Worm (Caenorhabditis elegans): Measurements from ENCODE around the gene JC8.7.
A peak's percentile ranks its signal among the peaks of the same experiment; 100 is the strongest.

The JC8.7 gene

DNA sequence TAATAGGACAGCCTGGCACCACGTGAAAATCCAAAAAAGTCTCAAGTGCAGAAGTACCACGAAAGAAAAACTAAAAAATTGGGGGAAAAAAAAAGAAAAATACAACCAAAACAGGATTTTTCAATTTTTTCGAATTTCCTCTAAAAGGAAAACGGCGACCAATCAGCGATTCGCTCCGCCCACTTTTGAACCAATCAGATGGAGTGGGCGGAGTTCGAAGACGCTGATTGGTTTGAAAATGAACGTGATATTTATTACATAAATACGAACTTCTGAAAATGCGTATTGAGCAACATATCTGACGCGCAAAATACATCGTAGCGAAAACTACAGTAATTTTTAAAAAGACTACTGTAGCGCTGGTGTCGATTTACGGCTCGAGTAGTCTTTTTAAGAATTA, 21.3 kb downstream of the JC8.7 start:
- no peak for TF ChIP-seq egrh-3 (GFP tag; IDR thresholded peaks at IDR 0.05)
- no peak for TF ChIP-seq B0019.2 (GFP tag; conservative IDR thresholded peaks at IDR 0.05)
- TF ChIP-seq F55B11.4 (tag; optimal IDR thresholded peaks at IDR 0.05; ENCODE audit: borderline replicate concordance, insufficient read depth), result no peak
- no peak for TF ChIP-seq nhr-120 (GFP tag; IDR thresholded peaks at IDR 0.05)
- no peak for TF ChIP-seq ceh-40 (GFP tag; IDR thresholded peaks at IDR 0.05)
- TF ChIP-seq ztf-3 (GFP tag; optimal IDR thresholded peaks at IDR 0.05), result no peak
- TF ChIP-seq Y95B8A.8 (GFP tag; IDR thresholded peaks at IDR 0.05), result no peak
- no peak for TF ChIP-seq cebp-2 (GFP tag; IDR thresholded peaks at IDR 0.05)
- TF ChIP-seq athp-1 (tag; optimal IDR thresholded peaks at IDR 0.05), result no peak
- no peak for TF ChIP-seq akir-1 (GFP tag; optimal IDR thresholded peaks at IDR 0.05)
- TF ChIP-seq F10E7.11 (tag; optimal IDR thresholded peaks at IDR 0.05), result no peak

DNA sequence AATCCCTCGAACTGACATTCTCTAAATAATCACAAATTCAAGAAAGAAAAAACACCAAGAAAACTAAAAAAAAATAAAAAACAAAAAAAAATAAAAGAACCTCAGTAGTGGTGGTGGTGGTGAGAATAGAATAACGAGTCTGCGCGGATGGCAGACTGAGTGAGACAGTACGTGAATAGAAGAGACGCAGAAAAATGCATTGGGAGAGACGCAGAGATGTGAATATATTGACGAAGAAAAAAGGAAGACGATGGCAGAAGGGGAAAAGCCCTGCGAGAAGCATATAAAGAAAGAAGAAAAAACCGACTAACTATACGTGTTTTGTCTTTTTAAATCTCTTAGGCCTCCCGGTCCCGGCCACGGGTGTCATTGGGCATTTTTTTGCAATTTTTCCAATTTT, 25.4 kb downstream of the JC8.7 start, which contains the start of gene unc-26:
unc-26 (minus strand) TSS at position 23 of the 400 bp plus-strand sequence.
- TF ChIP-seq hmg-1.2 (GFP tag; IDR thresholded peaks at IDR 0.05), result peak; percentile 93
- TF ChIP-seq zim-3 (tag; optimal IDR thresholded peaks at IDR 0.05), result no peak

DNA sequence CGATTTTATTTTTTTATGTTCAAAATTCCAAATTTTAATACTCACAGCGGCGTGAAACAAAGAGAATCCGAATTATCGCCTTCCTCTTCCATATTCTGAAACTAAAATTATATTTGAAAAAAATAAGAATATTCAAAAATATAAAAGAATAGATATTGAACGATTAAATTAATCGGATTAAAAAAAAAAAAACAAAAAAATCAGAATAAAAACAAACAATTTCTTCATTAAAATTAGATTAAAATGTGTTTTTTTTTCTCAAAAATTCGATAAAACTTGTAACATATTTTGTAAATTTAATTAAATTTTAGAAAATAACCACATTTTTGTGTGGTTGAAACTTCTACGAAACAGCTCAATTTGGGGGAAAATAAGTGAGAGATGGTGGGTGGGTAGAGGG, 35.7 kb downstream of the JC8.7 start, which contains the start of gene cpsf-3:
cpsf-3 (minus strand) TSS at position 101 of the 400 bp plus-strand sequence.
- no peak for TF ChIP-seq dpl-1 (GFP tag; optimal IDR thresholded peaks at IDR 0.05)
- no peak for TF ChIP-seq lin-35 (GFP tag; optimal IDR thresholded peaks at IDR 0.05)
- TF ChIP-seq ccch-3 (GFP tag; optimal IDR thresholded peaks at IDR 0.05), result no peak
- TF ChIP-seq hmg-1.2 (GFP tag; IDR thresholded peaks at IDR 0.05), result no peak
- TF ChIP-seq dpff-1 (tag; optimal IDR thresholded peaks at IDR 0.05), result no peak
- TF ChIP-seq ama-1 (optimal IDR thresholded peaks at IDR 0.05), result no peak
- TF ChIP-seq ama-1 (GFP tag; optimal IDR thresholded peaks at IDR 0.05), result no peak
- TF ChIP-seq akir-1 (GFP tag; optimal IDR thresholded peaks at IDR 0.05), result no peak
- TF ChIP-seq mcd-1 (GFP tag; IDR thresholded peaks at IDR 0.05), result no peak
- no peak for TF ChIP-seq mxl-1 (tag; optimal IDR thresholded peaks at IDR 0.05)
- TF ChIP-seq F33H1.4 (GFP tag; IDR thresholded peaks at IDR 0.05), result no peak
- no peak for TF ChIP-seq tbp1 (GFP tag; optimal IDR thresholded peaks at IDR 0.05)
- no peak for TF ChIP-seq hmg-20 (GFP tag; IDR thresholded peaks at IDR 0.05)
- TF ChIP-seq atf-7 (tag; optimal IDR thresholded peaks at IDR 0.05), result no peak
- TF ChIP-seq ceh-40 (GFP tag; IDR thresholded peaks at IDR 0.05), result no peak
- no peak for TF ChIP-seq ztf-25 (GFP tag; IDR thresholded peaks at IDR 0.05)
- TF ChIP-seq cebp-2 (GFP tag; IDR thresholded peaks at IDR 0.05), result no peak

DNA sequence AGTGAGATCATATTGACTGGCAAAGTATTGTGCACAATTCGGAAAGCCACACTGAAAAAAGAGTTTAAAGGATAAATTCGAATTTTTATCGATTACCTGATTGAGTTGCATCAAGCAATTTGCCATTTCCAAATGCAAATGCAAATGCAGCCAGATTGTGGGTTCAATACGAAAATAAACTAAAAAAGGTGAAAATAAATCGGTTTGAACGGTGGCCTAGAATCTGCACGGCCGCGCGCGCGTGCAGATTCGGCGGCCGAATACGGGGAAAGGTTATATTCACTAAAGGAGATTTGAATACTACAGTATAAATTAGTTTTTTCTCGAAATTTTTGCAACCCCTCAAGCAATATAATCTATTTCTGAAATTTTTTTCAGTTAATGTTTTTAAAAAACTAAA, 42.3 kb downstream of the JC8.7 start, which contains the start of gene Y67H2A.10:
Y67H2A.10 (minus strand) TSS at position 184 of the 400 bp plus-strand sequence.
- no peak for TF ChIP-seq mel-28 (tag; optimal IDR thresholded peaks at IDR 0.05; ENCODE audit: borderline replicate concordance)
- TF ChIP-seq efl-1 (GFP tag; optimal IDR thresholded peaks at IDR 0.05), result peak; percentile 21
- TF ChIP-seq pha-4 (tag; optimal IDR thresholded peaks at IDR 0.05), result no peak
- no peak for TF ChIP-seq lsl-1 (GFP tag; optimal IDR thresholded peaks at IDR 0.05)
- TF ChIP-seq attf-5 (GFP tag; optimal IDR thresholded peaks at IDR 0.05), result peak; percentile 16
- 0 out of 2 replicates have a peak, but pooled peaks have one; percentile 51 for TF ChIP-seq cebp-2 (GFP tag; IDR thresholded peaks at IDR 0.05)

DNA sequence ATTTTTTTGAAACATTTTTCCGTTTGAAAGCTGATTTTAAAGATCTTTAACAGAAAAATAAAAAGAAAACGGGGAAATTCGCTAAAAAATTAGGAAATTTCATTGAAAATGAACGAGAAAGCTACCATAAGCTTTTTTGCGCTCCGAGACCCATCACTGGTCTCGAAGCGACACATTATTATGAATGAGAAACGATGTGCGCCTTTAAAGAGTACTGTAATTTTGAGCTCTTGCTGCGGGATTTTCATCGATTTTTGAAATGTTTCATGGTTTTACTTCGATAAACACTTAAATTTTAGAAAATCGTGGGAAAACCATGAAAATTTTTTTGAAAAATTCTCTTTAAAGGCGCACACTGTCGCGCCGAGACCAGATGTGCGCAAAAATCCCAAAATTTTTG, 43.2 kb downstream of the JC8.7 start:
- TF ChIP-seq lin-54 (GFP tag; optimal IDR thresholded peaks at IDR 0.05) (no peak), F49E8.2 (tag; optimal IDR thresholded peaks at IDR 0.05; ENCODE audit: insufficient read depth) (peak; percentile 54), dpl-1 (GFP tag; optimal IDR thresholded peaks at IDR 0.05) (peak; percentile 4), ceh-91 (GFP tag; IDR thresholded peaks at IDR 0.05) (0 out of 2 replicates have a peak, but pooled peaks have one; percentile 24), snpc-4 (GFP tag; optimal IDR thresholded peaks at IDR 0.05) (no peak), snpc-4 (tag; optimal IDR thresholded peaks at IDR 0.05) (peak in 1 of 4 experiments; percentile 43), hlh-26 (GFP tag; conservative IDR thresholded peaks at IDR 0.05) (no peak), die-1 (tag; optimal IDR thresholded peaks at IDR 0.05) (no peak), F33H1.4 (GFP tag; IDR thresholded peaks at IDR 0.05) (peak; percentile 77), lsl-1 (GFP tag; optimal IDR thresholded peaks at IDR 0.05) (peak; percentile 81), D2030.7 (GFP tag; IDR thresholded peaks at IDR 0.05) (peak; percentile 50; the same call in 1 of the 2 replicates), xnd-1 (tag; optimal IDR thresholded peaks at IDR 0.05) (peak; percentile 20), madf-6 (GFP tag; IDR thresholded peaks at IDR 0.05) (peak; percentile 48; the same call in 1 of the 2 replicates)
